Worm (Caenorhabditis elegans) whole organism, late embryonic: Measurements from ENCODE around the gene hsp-16.41.

ENCODE experiments used
- C08G9.2 ChIP-seq: sonication (generic microtip); optimal IDR thresholded peaks from 2 replicates; lab custom pipeline; 2016; ENCODE audit warnings: mild to moderate bottlenecking, missing genetic modification characterization, moderate library complexity, missing compliant biosample characterization
- T23F11.4 ChIP-seq: fragments of 200-800 bp; sonication (Bioruptor generic); optimal IDR thresholded peaks from 2 replicates; lab custom pipeline; 2018; ENCODE audit warnings: mild to moderate bottlenecking, missing genetic modification characterization, missing compliant biosample characterization
- ama-1 ChIP-seq: fragments of 150-350 bp; optimal IDR thresholded peaks from 2 replicates; lab custom pipeline; 2014
- fkh-10 ChIP-seq: fragments of 150-350 bp; optimal IDR thresholded peaks from 2 replicates; lab custom pipeline; 2014; ENCODE audit warnings: missing biosample characterization, missing genetic modification reagents, missing genetic modification characterization
- lim-6 ChIP-seq: sonication (generic microtip); optimal IDR thresholded peaks from 2 replicates; lab custom pipeline; 2016; ENCODE audit warnings: missing genetic modification characterization, missing compliant biosample characterization
- nfya-1 ChIP-seq: sonication (generic microtip); optimal IDR thresholded peaks from 2 replicates; lab custom pipeline; 2017; ENCODE audit warnings: missing genetic modification characterization, mild to moderate bottlenecking, missing compliant biosample characterization, antibody characterized with exemption, moderate library complexity
- pag-3 ChIP-seq: sonication (generic microtip); optimal IDR thresholded peaks from 2 replicates; lab custom pipeline; 2016; ENCODE audit warnings: missing compliant biosample characterization, missing genetic modification characterization, borderline replicate concordance
- pat-9 ChIP-seq: fragments of 200-800 bp; sonication (Bioruptor generic); optimal IDR thresholded peaks from 2 replicates; lab custom pipeline; 2018; ENCODE audit warnings: mild to moderate bottlenecking, missing genetic modification characterization, moderate library complexity, missing compliant biosample characterization
- tbx-2 ChIP-seq: sonication (generic microtip); optimal IDR thresholded peaks from 2 replicates; lab custom pipeline; 2016; ENCODE audit warnings: missing genetic modification characterization, missing compliant biosample characterization
- unc-86 ChIP-seq: sonication (generic microtip); optimal IDR thresholded peaks from 2 replicates; lab custom pipeline; 2016; ENCODE audit warnings: missing genetic modification characterization, missing compliant biosample characterization

DNA sequence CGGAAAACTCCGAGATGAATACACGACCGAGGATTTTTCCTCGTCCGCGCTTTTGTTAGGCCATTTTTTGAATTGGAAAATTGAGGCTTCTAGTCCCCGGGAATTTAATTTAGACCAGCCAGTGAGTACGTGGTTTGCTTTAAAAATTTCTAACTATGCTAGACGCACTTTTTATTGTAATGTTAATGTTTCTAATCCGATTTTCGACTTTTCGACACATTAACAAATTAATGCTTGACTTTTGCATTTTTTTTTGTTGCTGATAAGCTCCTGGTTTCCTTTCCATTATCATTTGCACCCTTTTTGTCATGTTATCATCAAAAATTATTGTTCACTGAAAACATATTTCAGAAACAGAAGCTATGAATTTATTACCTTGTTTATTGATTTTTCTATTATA, 48.1 kb upstream of the hsp-16.41 start, which contains the start of gene clec-204:
- TF ChIP-seq T23F11.4 (GFP tag; lab: Kevin White, UChicago) = no peak
- no peak for TF ChIP-seq C08G9.2 (tag; lab: Kevin White, UChicago)
- no peak for TF ChIP-seq ama-1
- no peak for TF ChIP-seq pat-9 (tag; lab: Kevin White, UChicago)
- TF ChIP-seq tbx-2 (tag; lab: Kevin White, UChicago) = no peak
- no peak for TF ChIP-seq lim-6 (tag; lab: Kevin White, UChicago)
- no peak for TF ChIP-seq nfya-1
- no peak for TF ChIP-seq fkh-10
- no peak for TF ChIP-seq unc-86 (tag; lab: Kevin White, UChicago)
- TF ChIP-seq pag-3 (tag; lab: Kevin White, UChicago) = no peak
